Worm (Caenorhabditis elegans) whole organism, L2 larva: ENCODE results near the gene F11D11.4.

Source experiments
- blmp-1 ChIP-seq: sonication (generic microtip); optimal IDR thresholded peaks from 2 replicates; lab custom pipeline; 2017; ENCODE audit warnings: missing genetic modification characterization, mild to moderate bottlenecking, missing compliant biosample characterization, antibody characterized with exemption, moderate library complexity; ENCODE audit not compliant: insufficient read depth
- egl-27 ChIP-seq: sonication (generic microtip); optimal IDR thresholded peaks from 3 replicates; lab custom pipeline; 2017; ENCODE audit warnings: missing biosample characterization, missing genetic modification reagents, missing genetic modification characterization
- lsy-2 ChIP-seq, 2 experiments: fragments of 150-350 bp in 1 of 2; sonication (generic microtip) in 1 of 2; optimal IDR thresholded peaks; 2 replicates each; lab custom pipeline; 2014 to 2017; ENCODE audit warnings: missing biosample characterization in 2 of 2, missing genetic modification characterization in 2 of 2
- nhr-12 ChIP-seq: fragments of 150-350 bp; optimal IDR thresholded peaks from 2 replicates; lab custom pipeline; 2014; ENCODE audit warnings: missing biosample characterization, missing genetic modification characterization
- unc-39 ChIP-seq: fragments of 150-350 bp; optimal IDR thresholded peaks from 2 replicates; lab custom pipeline; 2014; ENCODE audit warnings: missing biosample characterization, missing genetic modification characterization
- unc-62 ChIP-seq: fragments of 150-350 bp; optimal IDR thresholded peaks from 2 replicates; lab custom pipeline; 2014; ENCODE audit warnings: missing biosample characterization, missing genetic modification reagents, missing genetic modification characterization

ce11 chrV:18724076-18724475, 37.1 kb upstream of the F11D11.4 start:
- TF ChIP-seq blmp-1 (tag; lab: Kevin White, UChicago), result no peak
- TF ChIP-seq egl-27 (tag; lab: Kevin White, UChicago), result no peak
- TF ChIP-seq unc-39 (tag; lab: Kevin White, UChicago), result no peak
- TF ChIP-seq lsy-2 (tag; optimal IDR thresholded peaks at IDR 0.05; lab: Kevin White, UChicago), result no peak
- no peak for TF ChIP-seq nhr-12 (tag; lab: Kevin White, UChicago)
- no peak for TF ChIP-seq unc-62
